Worm (Caenorhabditis elegans) whole organism, L4 larva: ENCODE results near the gene cct-1.

Experiments used
- D1046.2 ChIP-seq: fragments of 200-800 bp; sonication (Bioruptor generic); IDR thresholded peaks from 2 replicates; pipeline ENCODE4 v1.3.6; 2022; ENCODE audit warnings: missing genetic modification characterization, missing compliant biosample characterization
- F10B5.3 ChIP-seq: sonication (generic microtip); optimal IDR thresholded peaks from 2 replicates; lab custom pipeline; 2016; ENCODE audit warnings: mild to moderate bottlenecking, missing genetic modification characterization, missing compliant biosample characterization
- F26F4.8 ChIP-seq: fragments of 200-800 bp; sonication (Bioruptor generic); conservative IDR thresholded peaks from 2 replicates; pipeline ENCODE4 v1.3.6; 2022; ENCODE audit warnings: missing genetic modification characterization, missing compliant biosample characterization
- T20F7.1 ChIP-seq: fragments of 200-800 bp; sonication (Bioruptor generic); optimal IDR thresholded peaks from 2 replicates; lab custom pipeline; 2018; ENCODE audit warnings: mild to moderate bottlenecking, missing genetic modification characterization, missing compliant biosample characterization
- aly-2 ChIP-seq: sonication (generic microtip); optimal IDR thresholded peaks from 2 replicates; lab custom pipeline; 2018; ENCODE audit warnings: missing biosample characterization, missing genetic modification characterization
- egl-43 ChIP-seq: fragments of 200-800 bp; sonication (Bioruptor generic); IDR thresholded peaks from 2 replicates; pipeline ENCODE4 v1.3.6; 2022; ENCODE audit warnings: missing genetic modification reagents, missing genetic modification characterization, missing compliant biosample characterization
- fos-1 ChIP-seq: fragments of 150-350 bp; optimal IDR thresholded peaks from 2 replicates; lab custom pipeline; 2014; ENCODE audit warnings: missing biosample characterization, missing genetic modification characterization
- hif-1 ChIP-seq, 2 experiments: sonication (generic microtip); optimal IDR thresholded peaks; 2 replicates each; lab custom pipeline; 2016 to 2017; ENCODE audit warnings: missing compliant biosample characterization in 2 of 2, missing genetic modification characterization in 2 of 2, missing genetic modification reagents in 2 of 2, missing genotype in 2 of 2, mild to moderate bottlenecking in 1 of 2
- hlh-11 ChIP-seq: fragments of 200-800 bp; sonication (Bioruptor generic); optimal IDR thresholded peaks from 2 replicates; lab custom pipeline; 2018; ENCODE audit warnings: mild to moderate bottlenecking, missing genetic modification characterization, missing compliant biosample characterization
- hmg-1.1 ChIP-seq: fragments of 200-800 bp; sonication (Bioruptor generic); IDR thresholded peaks from 2 replicates; pipeline ENCODE4 v1.3.6; 2022; ENCODE audit warnings: missing genetic modification reagents, missing genetic modification characterization, missing compliant biosample characterization
- lim-7 ChIP-seq: fragments of 200-800 bp; sonication (Bioruptor generic); IDR thresholded peaks from 2 replicates; pipeline ENCODE4 v1.3.6; 2022; ENCODE audit warnings: missing genetic modification characterization, missing compliant biosample characterization
- lin-13 ChIP-seq: fragments of 150-350 bp; optimal IDR thresholded peaks from 2 replicates; lab custom pipeline; 2014; ENCODE audit warnings: missing biosample characterization, missing genetic modification reagents, missing genetic modification characterization
- lin-39 ChIP-seq: fragments of 150-350 bp; optimal IDR thresholded peaks from 2 replicates; lab custom pipeline; 2014; ENCODE audit warnings: missing biosample characterization, missing genetic modification reagents, missing genetic modification characterization
- mdt-29 ChIP-seq: fragments of 200-800 bp; sonication (Bioruptor generic); IDR thresholded peaks from 2 replicates; pipeline ENCODE4 v1.3.6; 2022; ENCODE audit warnings: missing genetic modification reagents, missing genetic modification characterization, missing compliant biosample characterization
- mes-2 ChIP-seq: sonication (generic microtip); optimal IDR thresholded peaks from 2 replicates; lab custom pipeline; 2016; ENCODE audit warnings: missing genotype, mild to moderate bottlenecking, missing genetic modification characterization, missing compliant biosample characterization; ENCODE audit not compliant: poor library complexity, severe bottlenecking
- nhr-111 ChIP-seq: fragments of 200-800 bp; sonication (Bioruptor generic); optimal IDR thresholded peaks from 2 replicates; lab custom pipeline; 2018; ENCODE audit warnings: mild to moderate bottlenecking, missing genetic modification characterization, missing compliant biosample characterization
- nhr-237 ChIP-seq: sonication (generic microtip); optimal IDR thresholded peaks from 2 replicates; lab custom pipeline; 2017; ENCODE audit warnings: missing biosample characterization, missing genetic modification characterization
- nhr-28 ChIP-seq: fragments of 150-350 bp; optimal IDR thresholded peaks from 2 replicates; lab custom pipeline; 2014; ENCODE audit warnings: missing biosample characterization, missing genetic modification characterization
- nhr-41 ChIP-seq: fragments of 200-800 bp; sonication (Bioruptor generic); IDR thresholded peaks from 2 replicates; pipeline ENCODE4 v1.3.6; 2022; ENCODE audit warnings: missing genetic modification reagents, missing genetic modification characterization, missing compliant biosample characterization
- nhr-6 ChIP-seq: fragments of 150-350 bp; optimal IDR thresholded peaks from 2 replicates; lab custom pipeline; 2014; ENCODE audit warnings: missing biosample characterization, missing genetic modification characterization
- nhr-76 ChIP-seq: fragments of 150-350 bp; optimal IDR thresholded peaks from 2 replicates; lab custom pipeline; 2014; ENCODE audit warnings: missing biosample characterization, missing genetic modification characterization
- nhr-77 ChIP-seq: fragments of 150-350 bp; optimal IDR thresholded peaks from 2 replicates; lab custom pipeline; 2014; ENCODE audit warnings: missing biosample characterization, missing genetic modification characterization
- sdz-12 ChIP-seq: fragments of 200-800 bp; sonication (Bioruptor generic); optimal IDR thresholded peaks from 2 replicates; lab custom pipeline; 2018; ENCODE audit warnings: mild to moderate bottlenecking, missing genetic modification characterization, missing compliant biosample characterization
- snpc-1.2 ChIP-seq: fragments of 200-800 bp; sonication (Bioruptor generic); IDR thresholded peaks from 2 replicates; pipeline ENCODE4 v1.3.6; 2022; ENCODE audit warnings: missing genetic modification reagents, missing genetic modification characterization, missing compliant biosample characterization
- spr-3 ChIP-seq: fragments of 200-800 bp; sonication (Bioruptor generic); optimal IDR thresholded peaks from 2 replicates; lab custom pipeline; 2018; ENCODE audit warnings: mild to moderate bottlenecking, missing genetic modification characterization, missing compliant biosample characterization
- tag-97 ChIP-seq: fragments of 200-800 bp; sonication (Bioruptor generic); IDR thresholded peaks from 2 replicates; pipeline ENCODE4 v1.3.6; 2022; ENCODE audit warnings: missing genetic modification characterization, missing compliant biosample characterization
- unc-62 ChIP-seq, 3 experiments: fragments of 150-350 bp in 1 of 3; sonication (generic microtip); optimal IDR thresholded peaks in 2 of 3; peaks in 1 of 3; 1 replicate in 1 of 3; 2 replicates in 2 of 3; lab custom pipeline; 2014 to 2017; ENCODE audit warnings: missing biosample characterization in 3 of 3, missing genetic modification characterization in 3 of 3, missing genetic modification reagents in 3 of 3, missing genotype in 1 of 3
- zfp-2 ChIP-seq: sonication (generic microtip); optimal IDR thresholded peaks from 2 replicates; lab custom pipeline; 2016; ENCODE audit warnings: mild to moderate bottlenecking, missing genetic modification characterization, missing compliant biosample characterization
- ztf-11 ChIP-seq: fragments of 150-350 bp; optimal IDR thresholded peaks from 2 replicates; lab custom pipeline; 2014; ENCODE audit warnings: missing biosample characterization, missing genetic modification characterization
- ztf-7 ChIP-seq: fragments of 150-350 bp; optimal IDR thresholded peaks from 2 replicates; lab custom pipeline; 2014; ENCODE audit warnings: missing biosample characterization, missing genetic modification characterization

Gene cct-1

DNA sequence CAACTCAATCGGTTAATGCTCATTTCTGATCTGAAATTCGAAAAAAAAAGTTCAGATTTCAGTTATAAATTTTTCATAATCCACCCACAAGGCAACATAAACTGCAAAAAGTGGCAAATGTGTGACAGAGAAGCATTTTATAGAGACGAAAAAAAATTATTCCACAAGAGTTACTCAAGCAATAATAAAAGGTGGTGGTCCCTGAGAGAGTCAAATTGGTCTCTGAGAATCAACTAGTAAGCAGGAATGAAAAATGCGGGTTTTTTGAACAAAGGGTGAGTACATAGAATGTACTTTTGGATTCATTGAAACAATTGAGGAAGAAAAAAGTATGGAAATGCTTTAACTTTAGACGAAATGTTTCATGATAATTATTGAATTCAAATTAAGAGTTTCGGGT lies 14.9 kb upstream of the cct-1 start, which contains the start of gene T05C12.11:
T05C12.11 (minus strand) TSS at position 101 of the 400 bp plus-strand sequence.
- no peak for TF ChIP-seq zfp-2
- no peak for TF ChIP-seq hlh-11 (tag; lab: Kevin White, UChicago)

DNA sequence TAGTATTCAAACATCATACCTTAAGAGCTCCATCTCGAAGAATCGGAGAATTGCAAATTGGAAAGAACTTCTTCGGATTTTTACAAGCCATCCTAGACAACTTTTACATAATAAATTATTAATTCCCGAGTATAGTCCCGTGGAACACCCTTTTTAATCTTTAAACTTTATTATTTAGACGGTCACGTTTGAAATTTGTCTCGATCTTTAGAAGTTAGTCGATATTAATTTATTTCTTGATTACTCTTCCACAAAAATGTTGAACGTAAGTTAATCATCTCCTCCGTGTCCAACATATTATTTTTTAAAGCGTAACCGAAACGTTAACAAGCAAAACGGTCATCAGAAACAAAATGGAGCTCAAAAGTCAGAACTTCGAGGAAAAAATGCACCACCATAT lies 11.8 kb upstream of the cct-1 start, which contains the start of the genes decr-1.3 and T05C12.1:
decr-1.3 (minus strand) TSS at position 101 of the 400 bp plus-strand sequence.
T05C12.1 (plus strand) TSS at position 232 of the 400 bp plus-strand sequence.
- TF ChIP-seq lim-7 (GFP tag; lab: Robert Waterston, UW) (no peak), spr-3 (GFP tag; lab: Kevin White, UChicago) (no peak), F10B5.3 (tag; lab: Kevin White, UChicago) (no peak), nhr-41 (GFP tag; lab: Robert Waterston, UW) (no peak), nhr-237 (tag; lab: Kevin White, UChicago) (no peak), tag-97 (GFP tag; lab: Robert Waterston, UW) (no peak), D1046.2 (GFP tag; lab: Robert Waterston, UW) (no peak), egl-43 (GFP tag; lab: Robert Waterston, UW) (no peak), lin-13 (GFP tag; lab: Kevin White, UChicago) (no peak), nhr-28 (tag; lab: Kevin White, UChicago) (no peak), mdt-29 (no peak), hif-1 (tag; optimal IDR thresholded peaks at IDR 0.05; lab: Kevin White, UChicago) (no peak), snpc-1.2 (GFP tag; lab: Robert Waterston, UW) (no peak)

DNA sequence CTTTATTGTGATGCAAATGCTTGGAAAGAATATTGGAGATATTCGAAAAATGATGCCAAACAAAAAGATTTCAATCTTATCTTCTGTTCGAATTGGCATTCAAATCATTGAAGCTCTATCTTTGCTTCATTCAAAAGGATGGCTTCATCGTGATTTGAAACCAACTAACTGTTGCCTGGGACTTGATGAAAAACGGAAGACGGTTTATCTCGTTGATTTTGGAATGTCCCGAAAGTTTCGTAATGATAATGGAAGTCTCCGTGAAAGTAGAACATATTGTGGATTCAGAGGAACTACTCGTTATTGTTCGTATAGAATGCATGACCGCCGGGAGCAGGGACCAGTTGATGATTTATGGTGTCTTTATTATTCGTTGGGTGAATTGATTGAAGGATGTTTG lies 11.1 kb upstream of the cct-1 start:
- TF ChIP-seq mes-2 (tag; lab: Kevin White, UChicago) (no peak), unc-62 (GFP tag; optimal IDR thresholded peaks at IDR 0.05 in 1 of 2; lab: Kevin White, UChicago) (peak in 1 of 2 experiments; percentile 91), unc-62 (tag; optimal IDR thresholded peaks at IDR 0.05; lab: Kevin White, UChicago) (no peak)

ce11 chrII:8177095-8177494 lies 8.1 kb upstream of the cct-1 start, which contains the start of gene acr-14:
Gene acr-14 (minus strand): TSS chrII:8177195.
- no peak for TF ChIP-seq aly-2 (tag; lab: Kevin White, UChicago)
- no peak for TF ChIP-seq nhr-237 (tag; lab: Kevin White, UChicago)
- TF ChIP-seq fos-1 (tag; lab: Kevin White, UChicago): no peak
- TF ChIP-seq hmg-1.1 (GFP tag; lab: Robert Waterston, UW): no peak
- TF ChIP-seq nhr-76: no peak
- no peak for TF ChIP-seq spr-3 (GFP tag; lab: Kevin White, UChicago)
- no peak for TF ChIP-seq egl-43 (GFP tag; lab: Robert Waterston, UW)
- no peak for TF ChIP-seq ztf-7 (tag; lab: Kevin White, UChicago)
- no peak for TF ChIP-seq tag-97 (GFP tag; lab: Robert Waterston, UW)
- no peak for TF ChIP-seq nhr-6 (tag; lab: Kevin White, UChicago)
- no peak for TF ChIP-seq lin-39 (tag; lab: Kevin White, UChicago)
- no peak for TF ChIP-seq nhr-77 (tag; lab: Kevin White, UChicago)
- no peak for TF ChIP-seq nhr-111 (GFP tag; lab: Kevin White, UChicago)
- no peak for TF ChIP-seq F26F4.8 (GFP tag; lab: Robert Waterston, UW)
- no peak for TF ChIP-seq ztf-11 (tag; lab: Kevin White, UChicago)
- no peak for TF ChIP-seq T20F7.1 (GFP tag; lab: Kevin White, UChicago)
- no peak for TF ChIP-seq nhr-41 (GFP tag; lab: Robert Waterston, UW)
- TF ChIP-seq sdz-12 (GFP tag; lab: Kevin White, UChicago): no peak

ce11 chrII:8178614-8179013 lies 6.6 kb upstream of the cct-1 start:
- TF ChIP-seq unc-62 (GFP tag; optimal IDR thresholded peaks at IDR 0.05 in 1 of 2; lab: Kevin White, UChicago): peak in 1 of 2 experiments; percentile 91
- TF ChIP-seq unc-62 (tag; optimal IDR thresholded peaks at IDR 0.05; lab: Kevin White, UChicago): no peak
- no peak for TF ChIP-seq nhr-237 (tag; lab: Kevin White, UChicago)
